Worm (Caenorhabditis elegans) whole organism, L2 larva: ENCODE data around the gene szy-20.

Experiments
- F13H6.1 ChIP-seq: sonication (generic microtip); optimal IDR thresholded peaks from 2 replicates; lab custom pipeline; 2016; ENCODE audit warnings: missing genetic modification characterization, missing compliant biosample characterization
- ama-1 ChIP-seq: fragments of 150-350 bp; optimal IDR thresholded peaks from 2 replicates; lab custom pipeline; 2018; ENCODE audit warnings: inconsistent platforms
- gmeb-1 ChIP-seq: fragments of 150-350 bp; optimal IDR thresholded peaks from 2 replicates; lab custom pipeline; 2014; ENCODE audit warnings: missing biosample characterization, missing genetic modification characterization
- lsy-2 ChIP-seq, 2 experiments: fragments of 150-350 bp in 1 of 2; sonication (generic microtip) in 1 of 2; optimal IDR thresholded peaks; 2 replicates each; lab custom pipeline; 2014 to 2017; ENCODE audit warnings: missing biosample characterization in 2 of 2, missing genetic modification characterization in 2 of 2
- nhr-23 ChIP-seq: fragments of 150-350 bp; optimal IDR thresholded peaks from 2 replicates; lab custom pipeline; 2014; ENCODE audit warnings: missing biosample characterization, missing genetic modification reagents, missing genetic modification characterization
- sma-3 ChIP-seq: sonication (generic microtip); optimal IDR thresholded peaks from 2 replicates; lab custom pipeline; 2016; ENCODE audit warnings: missing genetic modification reagents, missing genetic modification characterization, missing compliant biosample characterization
- snpc-4 ChIP-seq: fragments of 150-350 bp; optimal IDR thresholded peaks from 2 replicates; lab custom pipeline; 2014; ENCODE audit warnings: missing biosample characterization, missing genetic modification characterization
- unc-62 ChIP-seq: fragments of 150-350 bp; optimal IDR thresholded peaks from 2 replicates; lab custom pipeline; 2014; ENCODE audit warnings: missing biosample characterization, missing genetic modification reagents, missing genetic modification characterization

DNA sequence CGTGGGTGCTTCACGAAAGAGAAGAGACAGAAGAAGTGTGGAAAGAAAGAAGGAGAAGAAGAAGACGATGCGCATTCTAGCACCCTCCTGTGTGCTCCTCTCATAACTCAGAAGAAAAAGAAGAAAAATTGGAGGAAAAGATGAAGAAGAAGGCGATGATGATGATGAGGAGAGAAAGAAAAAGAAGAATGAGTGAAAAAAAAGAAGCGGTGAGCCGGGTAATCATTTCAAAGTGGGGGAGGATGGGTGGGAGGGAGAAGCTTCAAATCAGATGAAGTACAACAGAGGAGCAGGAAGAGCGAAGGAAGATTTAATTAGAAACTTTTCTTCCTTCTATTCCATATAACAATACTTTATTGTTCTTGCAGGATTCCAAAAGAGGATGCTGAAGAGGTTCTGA, 41.6 kb upstream of the szy-20 start:
- TF ChIP-seq F13H6.1 (tag; lab: Kevin White, UChicago) = no peak
- TF ChIP-seq sma-3 = no peak
- no peak for TF ChIP-seq unc-62 (GFP tag; lab: Kevin White, UChicago)
- TF ChIP-seq nhr-23 = no peak
- TF ChIP-seq gmeb-1 (tag; lab: Kevin White, UChicago) = no peak
- TF ChIP-seq ama-1 (lab: Kevin White, UChicago) = no peak
- TF ChIP-seq lsy-2 (tag; optimal IDR thresholded peaks at IDR 0.05; lab: Kevin White, UChicago) = no peak
- TF ChIP-seq snpc-4 (tag; lab: Kevin White, UChicago) = no peak
